Fruit fly (Drosophila melanogaster): ENCODE results near the gene CG15468.
A peak's percentile ranks its signal among the peaks of the same experiment; 100 is the strongest.

The CG15468 gene

dm6 chrX:4911765-4912245, 49.1 kb downstream of the CG15468 start (continued):
- TF ChIP-seq CG15696 (tag; optimal IDR thresholded peaks at IDR 0.05) (no peak), Hmx (GFP tag; optimal IDR thresholded peaks at IDR 0.05) (no peak), CG32767 (GFP tag; IDR thresholded peaks at IDR 0.05) (no peak), Xbp1 (GFP tag; optimal IDR thresholded peaks at IDR 0.05) (peak; percentile 8), CG13424 (tag; optimal IDR thresholded peaks at IDR 0.05) (peak; percentile 22)

- TF ChIP-seq CG8290 (GFP tag; optimal IDR thresholded peaks at IDR 0.05), result peak; percentile 23
- TF ChIP-seq CG8290 (tag; optimal IDR thresholded peaks at IDR 0.05), result no peak
- peak; percentile 26 for TF ChIP-seq CG10267 (tag; optimal IDR thresholded peaks at IDR 0.05)
- TF ChIP-seq CG17359 (tag; optimal IDR thresholded peaks at IDR 0.05), result no peak
- no peak for TF ChIP-seq D19A (tag; optimal IDR thresholded peaks at IDR 0.05)
- no peak for TF ChIP-seq Hr3 (GFP tag; optimal IDR thresholded peaks at IDR 0.05)
- peak; percentile 23; the same call in 1 of the 2 replicates for TF ChIP-seq amos (GFP tag; IDR thresholded peaks at IDR 0.05; ENCODE audit: partially characterized antibody)
- TF ChIP-seq Deaf1 (tag; optimal IDR thresholded peaks at IDR 0.05), result no peak
- TF ChIP-seq stwl (tag; optimal IDR thresholded peaks at IDR 0.05), result peak; percentile 99
- TF ChIP-seq CG6791 (GFP tag; IDR thresholded peaks at IDR 0.05; ENCODE audit: partially characterized antibody), result 0 out of 3 replicates have a peak, but pooled peaks have one; percentile 23
- no peak for TF ChIP-seq CG8924 (tag; optimal IDR thresholded peaks at IDR 0.05)
- TF ChIP-seq CG11695 (GFP tag; IDR thresholded peaks at IDR 0.05), result no peak
- no peak for TF ChIP-seq bbx (GFP tag; IDR thresholded peaks at IDR 0.05; ENCODE audit: partially characterized antibody)
Measured at dm6 chrX:4911060-4911459, 49.9 kb downstream of the CG15468 start.

dm6 chrX:4909938-4910778, 50.8 kb downstream of the CG15468 start:
- TF ChIP-seq nmo (GFP tag; optimal IDR thresholded peaks at IDR 0.05), result peak; percentile 100
- TF ChIP-seq chinmo (GFP tag; IDR thresholded peaks at IDR 0.05; ENCODE audit: partially characterized antibody), result 0 out of 4 replicates have a peak, but pooled peaks have one; percentile 28
- peak; percentile 99 for TF ChIP-seq sug (tag; optimal IDR thresholded peaks at IDR 0.05)
- peak; percentile 100 for TF ChIP-seq Hsf (GFP tag; optimal IDR thresholded peaks at IDR 0.05)
- peak; percentile 100 for TF ChIP-seq H2.0 (GFP tag; IDR thresholded peaks at IDR 0.05)
- TF ChIP-seq wdn (GFP tag; IDR thresholded peaks at IDR 0.05), result peak; percentile 100
- peak; percentile 100 for TF ChIP-seq tgo (GFP tag; IDR thresholded peaks at IDR 0.05)
- peak; percentile 100 for TF ChIP-seq Camta (GFP tag; optimal IDR thresholded peaks at IDR 0.05)
- TF ChIP-seq CG4820 (GFP tag; optimal IDR thresholded peaks at IDR 0.05), result peak; percentile 99
- TF ChIP-seq CG11696 (GFP tag; IDR thresholded peaks at IDR 0.05), result peak; percentile 98
- peak; percentile 100 for TF ChIP-seq ken (GFP tag; IDR thresholded peaks at IDR 0.05)
- TF ChIP-seq CG11560 (tag; IDR thresholded peaks at IDR 0.05), result peak; percentile 96
- peak; percentile 100 for TF ChIP-seq CG9932 (GFP tag; IDR thresholded peaks at IDR 0.05)
- peak; percentile 99 for TF ChIP-seq CG5245 (GFP tag; optimal IDR thresholded peaks at IDR 0.05)
- peak in 1 of 2 experiments; percentile 99 for TF ChIP-seq Eip74EF (GFP tag; optimal IDR thresholded peaks at IDR 0.05)
- peak; percentile 99 for TF ChIP-seq kah (GFP tag; optimal IDR thresholded peaks at IDR 0.05)
- TF ChIP-seq sisA (GFP tag; IDR thresholded peaks at IDR 0.05), result peak; percentile 100
- TF ChIP-seq CG6765 (GFP tag; optimal IDR thresholded peaks at IDR 0.05), result peak; percentile 100
- peak; percentile 99 for TF ChIP-seq repo (GFP tag; optimal IDR thresholded peaks at IDR 0.05)
- TF ChIP-seq Dek (tag; optimal IDR thresholded peaks at IDR 0.05), result peak; percentile 100
- TF ChIP-seq CG16863 (GFP tag; optimal IDR thresholded peaks at IDR 0.05), result peak; percentile 99
- TF ChIP-seq lbe (GFP tag; optimal IDR thresholded peaks at IDR 0.05), result peak; percentile 99
- TF ChIP-seq danr (GFP tag; IDR thresholded peaks at IDR 0.05), result peak; percentile 99
- TF ChIP-seq CG6854 (GFP tag; optimal IDR thresholded peaks at IDR 0.05), result peak; percentile 100
- TF ChIP-seq CG10462 (GFP tag; optimal IDR thresholded peaks at IDR 0.05), result peak; percentile 99
- TF ChIP-seq CG4424 (GFP tag; optimal IDR thresholded peaks at IDR 0.05), result peak; percentile 100
- peak; percentile 17; the same call in 1 of the 2 replicates for TF ChIP-seq CG13287 (GFP tag; IDR thresholded peaks at IDR 0.05; ENCODE audit: partially characterized antibody)
- TF ChIP-seq Meics (GFP tag; optimal IDR thresholded peaks at IDR 0.05), result peak; percentile 100

Measured in whole organism, embryonic.